Fruit fly (Drosophila melanogaster) Kc167 (cell line): ENCODE data around the gene Gnpat.

Source experiments
- Myc ChIP-seq: fragments of >200 bp; optimal IDR thresholded peaks from 2 replicates; lab custom pipeline; 2017; ENCODE audit warnings: missing external identifiers
- Sin3A ChIP-seq: fragments of >200 bp; optimal IDR thresholded peaks from 2 replicates; lab custom pipeline; 2018; ENCODE audit warnings: missing external identifiers
- h ChIP-seq: fragments of >200 bp; optimal IDR thresholded peaks from 3 replicates; lab custom pipeline; 2018; ENCODE audit warnings: missing external identifiers
- insv ChIP-seq: fragments of >200 bp; optimal IDR thresholded peaks from 3 replicates; lab custom pipeline; 2018; ENCODE audit warnings: missing external identifiers
- psq ChIP-seq: fragments of >200 bp; optimal IDR thresholded peaks from 2 replicates; lab custom pipeline; 2017; ENCODE audit warnings: missing external identifiers
- ttk ChIP-seq: sonication (Bioruptor generic); optimal IDR thresholded peaks from 2 replicates; lab custom pipeline; 2017; ENCODE audit warnings: missing external identifiers

Gene Gnpat

DNA sequence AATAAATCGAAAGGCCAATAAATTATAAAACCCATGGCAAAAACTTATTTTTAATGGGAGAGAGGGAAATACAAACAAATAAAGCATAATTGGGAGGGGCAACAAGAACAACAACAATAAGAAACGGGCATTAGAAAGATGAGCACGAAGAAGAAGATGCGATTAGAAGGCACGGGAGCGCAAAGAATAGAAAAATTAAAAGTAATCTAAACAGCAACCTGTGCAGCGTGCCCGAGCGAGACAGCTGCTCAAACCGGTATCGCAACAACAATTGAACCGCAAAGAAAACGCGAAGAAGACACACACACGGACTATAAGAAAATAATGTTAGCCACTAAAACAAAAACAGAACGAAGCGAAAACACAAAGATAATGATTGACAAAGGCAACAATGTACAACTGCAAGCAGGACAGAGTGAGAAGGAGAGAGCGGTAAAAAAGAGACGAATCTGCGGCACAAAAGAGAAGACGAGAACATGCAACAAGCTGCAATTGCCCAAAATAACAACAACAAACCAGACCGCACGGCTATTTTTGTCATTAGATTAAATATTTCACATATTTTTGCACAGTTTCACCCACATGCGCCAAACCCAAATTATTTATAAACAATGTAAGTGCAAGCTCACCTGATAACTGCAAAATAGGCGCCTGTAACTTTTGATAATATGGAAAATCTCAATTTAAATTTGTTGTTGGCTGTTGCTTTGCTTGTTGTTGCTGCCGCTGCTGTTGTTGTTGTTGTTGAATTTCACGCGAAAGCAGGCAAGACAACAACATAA, 18.7 kb downstream of the Gnpat start:
- TF ChIP-seq Myc (lab: Kevin White, UChicago) (no peak), psq (lab: Kevin White, UChicago) (peak; percentile 16), insv (no peak), ttk (no peak), h (lab: Kevin White, UChicago) (no peak), Sin3A (no peak)

DNA sequence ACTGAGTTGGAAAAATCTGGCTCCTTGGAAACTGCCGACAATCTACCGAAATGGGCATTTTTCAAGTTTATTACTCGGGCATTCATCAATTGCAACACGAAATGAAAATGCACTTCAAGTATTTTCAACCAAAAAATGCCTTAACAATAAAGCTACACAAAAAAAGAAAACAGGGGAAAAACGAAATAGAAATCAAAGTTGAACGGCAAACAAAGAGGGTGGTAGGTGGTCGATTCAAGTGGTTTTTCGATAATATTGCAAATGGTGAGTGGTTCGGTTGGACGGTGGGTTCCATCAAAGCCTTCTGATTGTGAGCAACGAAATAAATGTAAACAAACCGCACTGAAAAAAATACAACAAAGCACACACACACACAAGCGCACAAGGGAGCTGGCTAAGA, 24.6 kb downstream of the Gnpat start:
- no peak for TF ChIP-seq Myc (lab: Kevin White, UChicago)
- TF ChIP-seq Sin3A: no peak
- TF ChIP-seq insv: no peak
- no peak for TF ChIP-seq ttk
- TF ChIP-seq h (lab: Kevin White, UChicago): no peak
- TF ChIP-seq psq (lab: Kevin White, UChicago): no peak

DNA sequence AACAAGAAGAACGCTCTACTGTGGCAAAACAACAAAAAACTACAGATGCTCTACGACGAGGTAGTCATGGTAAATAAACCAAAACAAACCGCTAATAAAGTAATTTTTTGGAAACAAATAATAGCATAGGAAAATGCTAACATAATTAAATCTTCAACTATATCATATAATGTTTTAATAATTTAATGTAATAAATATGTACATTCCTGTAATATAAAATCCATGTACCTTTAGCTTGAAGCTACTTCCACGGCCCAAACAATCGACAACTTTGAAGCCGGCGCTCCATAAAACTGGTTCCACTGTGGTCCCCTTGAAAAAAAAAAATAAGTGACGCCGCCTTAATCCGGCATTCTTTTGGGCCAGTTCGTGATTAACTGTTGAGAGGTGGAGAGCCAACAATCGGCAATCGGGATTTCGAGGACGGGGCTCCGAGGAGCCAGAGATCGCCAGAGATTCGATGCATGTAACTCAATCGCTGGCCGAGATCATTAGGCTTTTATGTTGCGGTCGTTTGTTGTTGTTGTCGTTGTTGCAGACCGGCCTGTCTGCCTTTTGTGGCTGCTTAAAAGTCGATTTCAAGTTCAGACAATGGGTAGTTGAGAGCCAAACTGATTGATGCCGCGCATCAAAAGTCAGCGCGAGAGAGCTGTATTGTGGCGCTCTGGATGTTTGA, 28.0 kb downstream of the Gnpat start:
- TF ChIP-seq insv (no peak), psq (lab: Kevin White, UChicago) (no peak), ttk (no peak), Sin3A (no peak), h (lab: Kevin White, UChicago) (no peak), Myc (lab: Kevin White, UChicago) (no peak)

DNA sequence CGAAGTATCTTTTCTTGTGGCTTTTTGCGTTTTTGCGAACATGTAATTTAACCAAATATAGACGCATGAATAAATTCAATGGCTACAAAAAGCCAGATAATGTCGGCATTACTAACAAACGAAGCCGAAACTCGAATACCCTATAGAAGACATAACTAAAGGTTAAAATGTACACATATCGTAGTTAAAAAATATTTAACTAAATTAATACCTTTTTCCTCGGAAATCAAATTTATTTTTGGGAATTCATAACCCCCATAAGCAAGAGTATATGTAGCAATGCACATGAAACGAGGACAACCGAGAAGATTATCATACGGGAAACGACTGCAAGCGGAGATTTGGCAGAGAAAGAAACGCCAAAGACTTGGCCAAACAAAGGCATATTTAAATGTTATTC, 29.1 kb downstream of the Gnpat start:
- no peak for TF ChIP-seq h (lab: Kevin White, UChicago)
- TF ChIP-seq Myc (lab: Kevin White, UChicago): no peak
- no peak for TF ChIP-seq insv
- no peak for TF ChIP-seq psq (lab: Kevin White, UChicago)
- no peak for TF ChIP-seq Sin3A
- TF ChIP-seq ttk: no peak

dm6 chr3R:25460650-25461049, 30.1 kb downstream of the Gnpat start:
- TF ChIP-seq ttk (no peak), psq (lab: Kevin White, UChicago) (no peak), h (lab: Kevin White, UChicago) (no peak), Sin3A (no peak), Myc (lab: Kevin White, UChicago) (no peak), insv (no peak)

DNA sequence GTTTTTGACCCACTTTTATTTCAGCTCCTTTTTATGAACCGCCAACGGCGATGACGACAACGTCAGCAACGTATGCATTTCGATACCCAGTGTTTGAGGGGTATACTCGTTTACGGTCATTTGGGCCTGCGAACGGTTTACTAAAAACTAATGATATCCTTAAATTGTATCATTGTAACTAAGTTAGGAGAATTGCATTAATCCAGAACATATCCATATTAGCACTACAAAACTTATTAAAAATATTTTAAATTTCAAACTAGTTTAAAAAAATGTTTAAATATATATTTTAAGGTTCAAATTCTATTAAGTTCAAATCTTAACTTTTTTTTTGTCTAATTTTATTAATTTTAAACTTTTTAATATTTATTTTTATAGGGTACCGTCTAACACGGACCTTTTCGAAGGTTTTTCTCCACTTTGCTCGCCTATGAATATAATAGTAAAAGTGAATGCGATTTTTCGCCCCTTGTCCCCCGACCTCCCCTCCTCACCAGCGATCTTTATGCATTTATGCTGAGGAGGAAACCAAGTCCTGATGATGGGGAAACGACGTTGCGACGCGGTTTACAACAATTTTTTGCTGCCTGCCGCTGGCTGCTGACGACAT, 31.4 kb downstream of the Gnpat start:
- TF ChIP-seq Myc (lab: Kevin White, UChicago) (no peak), ttk (no peak), Sin3A (no peak), insv (no peak), psq (lab: Kevin White, UChicago) (no peak), h (lab: Kevin White, UChicago) (no peak)

DNA sequence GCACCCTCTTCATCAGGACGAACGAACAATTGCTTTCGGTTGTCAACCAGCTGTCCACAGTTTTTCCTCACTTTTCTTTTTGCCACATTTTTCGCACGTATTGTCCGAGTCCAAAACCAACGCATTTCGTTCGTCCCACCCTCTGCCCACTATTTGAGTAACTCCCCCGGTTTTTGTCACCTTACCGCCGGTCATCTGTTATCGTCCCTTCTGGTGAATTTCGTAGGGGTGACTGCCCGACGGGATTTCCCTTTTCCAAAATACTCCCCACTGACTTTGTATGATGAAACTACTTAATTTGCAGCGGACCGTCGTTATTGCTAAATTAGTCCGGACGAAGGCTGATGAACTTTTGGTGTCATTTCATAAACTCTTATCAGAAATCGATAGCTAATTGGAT, 33.6 kb downstream of the Gnpat start:
- TF ChIP-seq Sin3A (no peak), Myc (lab: Kevin White, UChicago) (no peak), h (lab: Kevin White, UChicago) (no peak), ttk (no peak), psq (lab: Kevin White, UChicago) (no peak)

dm6 chr3R:25453150-25453680, 37.5 kb downstream of the Gnpat start:
- TF ChIP-seq psq (lab: Kevin White, UChicago) (no peak), h (lab: Kevin White, UChicago) (no peak), Sin3A (no peak), insv (no peak), Myc (lab: Kevin White, UChicago) (no peak), ttk (no peak)

dm6 chr3R:25451832-25452231, 38.9 kb downstream of the Gnpat start:
- TF ChIP-seq Sin3A (no peak), ttk (no peak), Myc (lab: Kevin White, UChicago) (no peak), psq (lab: Kevin White, UChicago) (no peak)

dm6 chr3R:25448737-25449136, 42.0 kb downstream of the Gnpat start:
- no peak for TF ChIP-seq psq (lab: Kevin White, UChicago)
- TF ChIP-seq insv: no peak
- TF ChIP-seq h (lab: Kevin White, UChicago): no peak
- no peak for TF ChIP-seq ttk
- TF ChIP-seq Sin3A: no peak
- no peak for TF ChIP-seq Myc (lab: Kevin White, UChicago)

DNA sequence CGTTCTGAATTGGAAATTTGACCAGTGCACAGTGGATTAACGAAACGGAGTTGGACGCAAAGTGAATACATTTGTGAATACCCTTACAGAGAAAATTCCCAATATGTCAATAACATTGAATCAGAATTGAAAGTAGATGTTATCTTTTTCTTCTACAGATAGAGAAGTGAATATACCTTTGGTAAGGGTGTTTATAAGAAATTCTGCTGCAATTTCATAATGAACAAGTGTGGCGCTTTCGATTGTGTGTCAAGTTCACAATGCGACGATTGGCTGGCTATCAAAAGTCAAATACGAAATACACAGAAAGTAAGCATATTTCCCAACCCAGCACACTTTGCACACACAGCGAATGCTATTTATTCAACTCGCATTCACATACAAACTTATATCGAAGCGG, 42.4 kb downstream of the Gnpat start:
- TF ChIP-seq ttk (no peak), Sin3A (no peak), h (lab: Kevin White, UChicago) (no peak), insv (no peak), psq (lab: Kevin White, UChicago) (no peak), Myc (lab: Kevin White, UChicago) (no peak)

dm6 chr3R:25447451-25447850, 43.3 kb downstream of the Gnpat start:
- TF ChIP-seq Sin3A: no peak
- no peak for TF ChIP-seq ttk
- TF ChIP-seq insv: no peak
- TF ChIP-seq h (lab: Kevin White, UChicago): no peak
- TF ChIP-seq psq (lab: Kevin White, UChicago): no peak
- TF ChIP-seq Myc (lab: Kevin White, UChicago): no peak
